Worm (Caenorhabditis elegans) whole organism, dauer: ENCODE results near the gene H06A10.1.

Experiments
- unc-62 ChIP-seq: sonication (generic microtip); optimal IDR thresholded peaks from 2 replicates; lab custom pipeline; 2017; ENCODE audit warnings: missing biosample characterization, missing genetic modification reagents, missing genetic modification characterization

The H06A10.1 gene

DNA sequence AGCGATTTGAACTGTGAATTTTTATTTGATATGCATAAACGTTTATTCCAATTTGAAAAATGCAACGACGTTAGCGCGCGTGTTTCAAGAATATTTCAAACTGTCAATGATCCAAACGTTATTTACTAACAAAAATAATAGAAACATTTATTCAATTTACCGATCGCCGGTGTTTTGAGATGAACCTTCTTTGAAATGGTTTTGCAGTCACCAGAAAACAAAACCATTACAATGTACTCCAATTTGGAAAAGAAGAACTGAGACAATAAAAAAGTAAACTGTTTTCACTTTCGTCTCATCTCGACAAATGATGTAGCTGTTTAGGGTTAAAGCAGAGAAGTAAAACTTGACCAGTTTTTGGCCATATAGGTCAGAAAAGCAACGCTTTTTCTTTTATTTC lies at the start of gene H06A10.1:
H06A10.1 (plus strand) TSS at position 301 of the 400 bp plus-strand sequence.
- TF ChIP-seq unc-62, result no peak

ce11 chrX:13462519-13462918 lies 44.8 kb upstream of the H06A10.1 start, which contains the start of gene F02D10.3:
Gene F02D10.3, minus strand, starts transcription at chrX:13462619.
- no peak for TF ChIP-seq unc-62

ce11 chrX:13463793-13464192 lies 43.5 kb upstream of the H06A10.1 start, which contains the start of gene F02D10.2:
Gene F02D10.2, minus strand, starts transcription at chrX:13463893.
- TF ChIP-seq unc-62, result no peak

DNA sequence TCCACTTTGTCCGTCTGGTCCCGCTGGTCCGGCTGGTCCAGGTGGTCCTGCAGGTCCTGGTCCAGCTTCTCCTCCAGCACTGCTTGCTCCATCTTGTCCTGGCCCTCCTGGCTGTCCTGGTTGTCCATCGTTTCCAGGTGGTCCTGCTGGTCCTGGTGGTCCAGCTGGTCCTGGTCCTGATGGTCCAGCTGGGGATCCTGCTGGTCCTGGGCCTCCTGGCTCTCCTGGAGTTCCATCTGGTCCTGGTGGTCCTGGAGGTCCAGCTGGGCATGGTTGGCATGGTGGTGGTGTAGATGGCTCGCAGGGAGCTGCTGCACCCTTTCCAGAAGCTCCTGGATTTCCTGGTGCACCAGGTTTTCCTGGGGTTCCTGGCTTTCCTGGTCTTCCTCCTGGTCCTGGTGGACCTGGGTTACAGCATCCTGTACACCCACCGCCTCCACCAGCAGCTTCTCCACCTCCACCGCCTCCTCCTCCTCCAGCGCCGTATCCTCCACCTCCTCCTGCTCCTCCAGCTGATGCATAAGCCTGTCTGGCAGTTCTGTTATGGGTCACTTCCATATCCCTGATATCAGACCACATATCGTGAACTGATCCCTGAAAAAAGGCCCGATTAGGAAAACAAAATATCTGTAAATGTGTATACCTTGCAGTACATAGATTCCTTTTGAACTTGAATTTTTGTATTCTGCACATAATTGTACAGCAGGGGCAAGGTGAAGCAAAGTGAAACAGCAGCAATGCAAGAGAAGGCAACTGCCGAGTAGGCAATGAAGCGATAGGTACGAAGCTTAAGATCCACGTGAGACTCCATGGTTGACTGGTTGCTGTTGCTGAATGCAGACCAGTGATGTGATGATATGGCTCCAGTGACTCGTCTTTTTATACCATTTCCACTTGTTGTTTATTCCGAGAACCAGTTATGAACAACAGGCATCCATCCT lies 40.1 kb upstream of the H06A10.1 start, which contains the start of gene col-183:
col-183 (minus strand) TSS at position 839 of the 941 bp plus-strand sequence.
- no peak for TF ChIP-seq unc-62

- TF ChIP-seq unc-62, result no peak
Observed at ce11 chrX:13469047-13469633, 38.2 kb upstream of the H06A10.1 start, which contains the start of gene col-184. Gene col-184, plus strand, starts transcription at chrX:13469455.

ce11 chrX:13469907-13470647 lies 37.3 kb upstream of the H06A10.1 start:
- TF ChIP-seq unc-62, result no peak

- no peak for TF ChIP-seq unc-62
Observed at ce11 chrX:13471855-13472254, 35.5 kb upstream of the H06A10.1 start, which contains the start of gene tre-4. Gene tre-4, plus strand, starts transcription at chrX:13472155.

DNA sequence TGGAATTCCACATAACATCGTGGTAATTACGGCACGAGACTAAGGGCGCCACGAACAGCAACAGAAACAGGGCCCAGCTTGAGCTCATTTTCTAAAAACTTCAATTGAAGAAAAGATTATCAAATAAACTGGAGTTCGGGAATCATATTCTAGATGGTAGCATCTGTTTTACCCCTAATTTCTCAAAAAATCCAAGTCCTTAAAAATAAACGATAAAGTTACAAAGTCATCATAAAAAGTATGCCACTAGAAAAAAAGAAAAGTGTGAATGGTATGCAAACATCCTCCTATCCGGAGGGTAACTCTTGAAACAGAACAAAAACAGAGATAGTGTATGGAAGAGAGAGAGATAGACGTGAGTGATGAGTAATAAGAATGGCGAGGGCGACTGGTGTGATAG lies 30.0 kb upstream of the H06A10.1 start, which contains the start of gene efn-3:
efn-3 (minus strand) TSS at position 101 of the 400 bp plus-strand sequence.
- no peak for TF ChIP-seq unc-62

ce11 chrX:13481704-13482103 lies 25.6 kb upstream of the H06A10.1 start, which contains the start of gene srd-50:
Gene srd-50, minus strand, starts transcription at chrX:13481804.
- no peak for TF ChIP-seq unc-62

DNA sequence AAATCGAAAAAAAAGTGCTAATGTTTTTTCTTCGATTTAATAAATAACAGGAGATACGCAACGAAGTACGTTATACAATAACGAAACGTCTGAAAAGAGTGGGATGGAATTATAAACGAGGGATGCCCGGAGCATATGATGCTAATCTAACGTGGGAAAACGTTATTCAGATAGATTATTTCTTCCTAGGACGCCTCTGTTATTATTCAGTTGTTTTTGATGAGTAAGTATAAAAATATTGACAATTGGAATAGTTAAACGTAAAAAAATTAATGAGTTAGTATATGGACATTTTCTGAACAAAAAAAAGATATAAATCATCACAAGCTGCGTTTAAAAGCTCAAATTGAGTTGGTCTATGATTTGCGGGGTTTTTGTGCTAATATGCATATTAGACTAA lies 22.5 kb upstream of the H06A10.1 start, which contains the start of gene srd-51:
srd-51 (minus strand) TSS at position 101 of the 400 bp plus-strand sequence.
- TF ChIP-seq unc-62, result no peak

- no peak for TF ChIP-seq unc-62
Observed at ce11 chrX:13493762-13494161, 13.6 kb upstream of the H06A10.1 start.

DNA sequence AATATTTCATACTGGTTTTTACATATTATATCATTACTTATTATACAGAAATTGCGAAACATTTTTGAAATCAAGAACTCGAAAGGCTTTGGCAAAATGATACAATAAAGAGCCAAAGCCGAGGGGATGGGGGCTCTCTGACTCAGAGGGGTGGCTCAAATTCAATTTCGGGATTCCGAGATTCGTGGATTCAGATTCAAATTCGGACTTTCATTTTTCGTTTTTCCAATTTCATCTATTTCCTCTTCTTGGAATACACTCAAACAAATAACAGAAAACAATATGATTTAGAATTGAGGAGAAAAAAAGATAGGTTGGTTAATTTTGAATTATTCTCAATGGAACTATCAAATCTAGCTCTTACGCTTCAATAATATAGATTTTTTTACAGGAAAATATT lies 8.2 kb upstream of the H06A10.1 start:
- TF ChIP-seq unc-62, result no peak

- no peak for TF ChIP-seq unc-62
Observed at ce11 chrX:13499923-13500322, 7.4 kb upstream of the H06A10.1 start.

DNA sequence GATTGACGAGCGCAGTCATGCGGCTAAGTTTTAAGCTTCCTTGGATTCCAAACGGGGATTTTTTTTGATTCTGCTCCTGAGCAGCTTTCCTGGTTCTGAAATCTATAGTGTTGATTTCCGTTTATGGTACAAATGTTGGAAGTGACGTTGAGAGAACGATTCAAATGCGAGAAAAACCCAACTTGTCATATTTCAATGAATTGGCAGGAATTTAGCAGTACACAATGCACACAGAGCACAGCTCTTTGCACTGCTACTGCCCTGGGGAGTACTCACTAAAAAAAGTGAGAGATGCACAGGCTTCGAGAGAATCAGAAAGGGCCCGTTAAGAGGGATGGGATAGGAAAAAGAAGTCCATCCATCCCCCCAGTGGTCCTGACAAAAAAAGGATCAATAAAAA lies 6.8 kb upstream of the H06A10.1 start, which contains the start of gene sad-1:
sad-1 (minus strand) TSS at position 101 of the 400 bp plus-strand sequence.
- no peak for TF ChIP-seq unc-62

DNA sequence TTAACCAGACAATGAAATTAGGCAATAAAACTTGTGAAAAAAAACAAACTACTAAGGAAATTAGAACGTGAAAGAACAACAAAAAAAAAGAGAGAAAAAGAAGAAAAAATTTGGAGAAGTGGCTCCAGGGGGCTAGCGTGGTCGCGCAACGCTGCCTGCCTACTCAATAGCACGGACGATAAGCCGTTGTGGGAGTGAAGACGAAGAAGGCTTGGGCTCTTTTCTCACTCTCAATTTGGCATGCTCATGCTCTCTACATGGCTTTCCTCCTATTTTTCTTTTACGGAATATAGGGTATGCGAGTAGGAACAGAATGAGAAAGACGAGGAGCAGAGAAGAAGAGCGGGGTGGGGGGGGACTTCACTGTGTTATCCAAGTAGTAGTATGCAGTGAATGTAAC lies 5.1 kb upstream of the H06A10.1 start:
- TF ChIP-seq unc-62, result no peak

DNA sequence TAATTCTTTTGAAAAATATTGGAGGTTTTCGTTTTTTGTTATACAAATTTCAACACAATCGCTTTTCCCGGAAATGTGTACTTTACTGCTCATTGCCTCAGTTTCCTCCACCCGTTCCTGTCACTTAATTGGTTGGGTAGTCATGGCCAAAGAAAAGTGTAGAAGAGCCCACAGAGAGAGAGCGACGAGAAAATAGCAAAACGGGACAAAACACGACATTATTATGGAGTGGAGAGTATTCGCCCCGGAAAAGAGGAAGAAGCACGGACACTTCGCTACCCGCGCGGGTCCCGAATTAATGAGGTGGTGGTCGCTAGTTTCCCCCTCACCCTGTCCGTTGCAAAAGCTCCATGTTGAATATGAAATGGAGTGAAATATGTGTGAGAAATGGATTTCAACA lies 3.5 kb upstream of the H06A10.1 start:
- TF ChIP-seq unc-62, result no peak
